Fruit fly (Drosophila melanogaster) whole organism, embryonic: ENCODE measurements around the gene CG13482.
A peak's percentile ranks its signal among the peaks of the same experiment; 100 is the strongest.

ENCODE experiments used
- Atf6 ChIP-seq: fragments of 200-800 bp; sonication (Bioruptor generic); IDR thresholded peaks from 2 replicates; pipeline ENCODE4 v1.3.6; 2022; ENCODE audit warnings: missing biosample characterization, missing genetic modification characterization
- BEAF-32 ChIP-seq: fragments of 200-800 bp; sonication (Bioruptor generic); optimal IDR thresholded peaks from 3 replicates; lab custom pipeline; 2017; ENCODE audit warnings: missing biosample characterization, missing genetic modification characterization, mild to moderate bottlenecking, moderate library complexity, missing genetic modification reagents
- Bdp1 ChIP-seq: fragments of 200-800 bp; sonication (Bioruptor generic); optimal IDR thresholded peaks from 3 replicates; lab custom pipeline; 2016; ENCODE audit warnings: missing biosample characterization, missing genetic modification characterization
- CG10462 ChIP-seq: fragments of 200-800 bp; sonication (Bioruptor generic); optimal IDR thresholded peaks from 2 replicates; lab custom pipeline; 2016; ENCODE audit warnings: missing biosample characterization, missing genetic modification characterization
- CG10979 ChIP-seq: fragments of 200-800 bp; sonication (Bioruptor generic); optimal IDR thresholded peaks from 2 replicates; lab custom pipeline; 2018; ENCODE audit warnings: missing biosample characterization, mild to moderate bottlenecking, missing genetic modification characterization, moderate library complexity
- CG11695 ChIP-seq: fragments of 200-800 bp; sonication (Bioruptor generic); IDR thresholded peaks from 3 replicates; pipeline ENCODE4 v1.3.6; 2022; ENCODE audit warnings: missing biosample characterization, missing genetic modification characterization
- CG11723 ChIP-seq: fragments of 200-800 bp; sonication (Bioruptor generic); optimal IDR thresholded peaks from 2 replicates; lab custom pipeline; 2017; ENCODE audit warnings: missing biosample characterization, mild to moderate bottlenecking, missing genetic modification characterization
- CG12155 ChIP-seq: fragments of 200-800 bp; sonication (Bioruptor generic); optimal IDR thresholded peaks from 3 replicates; lab custom pipeline; 2016; ENCODE audit warnings: missing biosample characterization, missing genetic modification characterization
- CG15073 ChIP-seq: fragments of 200-800 bp; sonication (Bioruptor generic); optimal IDR thresholded peaks from 2 replicates; lab custom pipeline; 2016; ENCODE audit warnings: missing biosample characterization, missing genetic modification characterization
- CG1832 ChIP-seq: fragments of 200-800 bp; sonication (Bioruptor generic); optimal IDR thresholded peaks from 2 replicates; lab custom pipeline; 2017; ENCODE audit warnings: missing biosample characterization, mild to moderate bottlenecking, missing genetic modification characterization, inconsistent platforms
- CG4854 ChIP-seq: fragments of 200-800 bp; sonication (Bioruptor generic); optimal IDR thresholded peaks from 2 replicates; lab custom pipeline; 2016; ENCODE audit warnings: missing biosample characterization, missing genetic modification characterization, inconsistent platforms
- CG6791 ChIP-seq: fragments of 200-800 bp; sonication (Bioruptor generic); IDR thresholded peaks from 3 replicates; pipeline ENCODE4 v1.3.6; 2022; ENCODE audit warnings: missing biosample characterization, missing genetic modification characterization; ENCODE audit not compliant: partially characterized antibody
- CG6813 ChIP-seq: fragments of 200-800 bp; sonication (Bioruptor generic); optimal IDR thresholded peaks from 2 replicates; lab custom pipeline; 2017; ENCODE audit warnings: missing biosample characterization, missing genetic modification characterization, mild to moderate bottlenecking, moderate library complexity, missing genetic modification reagents
- CG6854 ChIP-seq: fragments of 200-800 bp; sonication (Bioruptor generic); optimal IDR thresholded peaks from 3 replicates; lab custom pipeline; 2017; ENCODE audit warnings: missing biosample characterization, mild to moderate bottlenecking, missing genetic modification characterization
- CG8765 ChIP-seq: fragments of 200-800 bp; sonication (Bioruptor generic); IDR thresholded peaks from 2 replicates; pipeline ENCODE4 v1.3.6; 2022; ENCODE audit warnings: missing biosample characterization, missing genetic modification characterization
- D ChIP-seq, 2 experiments: fragments of 200-800 bp in 1 of 2; fragments of >200 bp in 1 of 2; sonication (Bioruptor generic) in 1 of 2; optimal IDR thresholded peaks; 2 replicates in 1 of 2; 3 replicates in 1 of 2; lab custom pipeline; 2017; ENCODE audit warnings: mild to moderate bottlenecking in 1 of 2, missing biosample characterization in 1 of 2, missing genetic modification characterization in 1 of 2, missing genetic modification reagents in 1 of 2
- Dip3 ChIP-seq: fragments of 200-800 bp; sonication (Bioruptor generic); optimal IDR thresholded peaks from 3 replicates; lab custom pipeline; 2016; ENCODE audit warnings: missing biosample characterization, missing genetic modification characterization
- Fer1 ChIP-seq: fragments of 200-800 bp; sonication (Bioruptor generic); optimal IDR thresholded peaks from 2 replicates; lab custom pipeline; 2017; ENCODE audit warnings: missing biosample characterization, mild to moderate bottlenecking, missing genetic modification characterization
- H15 ChIP-seq: fragments of 200-800 bp; sonication (Bioruptor generic); IDR thresholded peaks from 3 replicates; pipeline ENCODE4 v1.3.6; 2022; ENCODE audit warnings: missing biosample characterization, missing genetic modification characterization
- HmgZ ChIP-seq: fragments of 200-800 bp; sonication (Bioruptor generic); optimal IDR thresholded peaks from 2 replicates; lab custom pipeline; 2018; ENCODE audit warnings: missing biosample characterization, mild to moderate bottlenecking, missing genetic modification characterization
- Jarid2 ChIP-seq: fragments of 200-800 bp; sonication (Bioruptor generic); optimal IDR thresholded peaks from 3 replicates; lab custom pipeline; 2017; ENCODE audit warnings: mild to moderate bottlenecking, missing biosample characterization, missing genetic modification reagents, missing genetic modification characterization
- MTF-1 ChIP-seq: fragments of 200-800 bp; sonication (Bioruptor generic); optimal IDR thresholded peaks from 2 replicates; lab custom pipeline; 2018; ENCODE audit warnings: missing biosample characterization, mild to moderate bottlenecking, missing genetic modification characterization, borderline replicate concordance
- Ptx1 ChIP-seq: fragments of 200-800 bp; sonication (Bioruptor generic); IDR thresholded peaks from 2 replicates; pipeline ENCODE4 v1.3.6; 2022; ENCODE audit warnings: missing biosample characterization, missing genetic modification characterization
- YL-1 ChIP-seq: fragments of 200-800 bp; sonication (Bioruptor generic); optimal IDR thresholded peaks from 3 replicates; lab custom pipeline; 2017; ENCODE audit warnings: missing biosample characterization, mild to moderate bottlenecking, missing genetic modification characterization
- al ChIP-seq: fragments of 200-800 bp; sonication (Bioruptor generic); IDR thresholded peaks from 2 replicates; pipeline ENCODE4 v1.3.6; 2022; ENCODE audit warnings: missing biosample characterization, missing genetic modification characterization
- bbx ChIP-seq: fragments of 200-800 bp; sonication (Bioruptor generic); IDR thresholded peaks from 2 replicates; pipeline ENCODE4 v1.3.6; 2022; ENCODE audit warnings: missing biosample characterization, missing genetic modification characterization; ENCODE audit not compliant: partially characterized antibody
- bigmax ChIP-seq: fragments of 200-800 bp; sonication (Bioruptor generic); optimal IDR thresholded peaks from 2 replicates; lab custom pipeline; 2018; ENCODE audit warnings: missing biosample characterization, mild to moderate bottlenecking, missing genetic modification characterization
- btn ChIP-seq: fragments of 200-800 bp; sonication (Bioruptor generic); optimal IDR thresholded peaks from 2 replicates; lab custom pipeline; 2016; ENCODE audit warnings: missing biosample characterization, missing genetic modification characterization
- cad ChIP-seq: fragments of >200 bp; optimal IDR thresholded peaks from 2 replicates; lab custom pipeline; 2017; ENCODE audit warnings: missing biosample characterization, missing genetic modification characterization
- dati ChIP-seq: fragments of 200-800 bp; sonication (Bioruptor generic); IDR thresholded peaks from 2 replicates; pipeline ENCODE4 v1.3.6; 2022; ENCODE audit warnings: missing biosample characterization, missing genetic modification characterization
- ems ChIP-seq: fragments of 200-800 bp; sonication (Bioruptor generic); optimal IDR thresholded peaks from 3 replicates; lab custom pipeline; 2016; ENCODE audit warnings: missing biosample characterization, missing genetic modification characterization
- gt ChIP-seq: fragments of 200-800 bp; sonication (Bioruptor generic); IDR thresholded peaks from 2 replicates; pipeline ENCODE4 v1.3.6; 2022; ENCODE audit warnings: missing biosample characterization, missing genetic modification characterization
- hbn ChIP-seq: fragments of 200-800 bp; sonication (Bioruptor generic); IDR thresholded peaks from 2 replicates; pipeline ENCODE4 v1.3.6; 2022; ENCODE audit warnings: missing biosample characterization, missing genetic modification characterization; ENCODE audit not compliant: partially characterized antibody
- ind ChIP-seq: fragments of 200-800 bp; sonication (Bioruptor generic); optimal IDR thresholded peaks from 3 replicates; lab custom pipeline; 2016; ENCODE audit warnings: missing biosample characterization, missing genetic modification characterization
- lov ChIP-seq, 2 experiments: fragments of 200-800 bp in 1 of 2; fragments of >200 bp in 1 of 2; sonication (Bioruptor generic) in 1 of 2; IDR thresholded peaks in 1 of 2; optimal IDR thresholded peaks in 1 of 2; 2 replicates in 1 of 2; 3 replicates in 1 of 2; pipeline versions ENCODE4 v1.3.6 to Lab custom; 2017 to 2022; ENCODE audit warnings: missing biosample characterization in 1 of 2, missing genetic modification characterization in 1 of 2
- oc ChIP-seq: fragments of 200-800 bp; sonication (Bioruptor generic); optimal IDR thresholded peaks from 2 replicates; lab custom pipeline; 2018; ENCODE audit warnings: missing biosample characterization, mild to moderate bottlenecking, missing genetic modification characterization, moderate library complexity
- org-1 ChIP-seq: fragments of 200-800 bp; sonication (Bioruptor generic); optimal IDR thresholded peaks from 2 replicates; lab custom pipeline; 2017; ENCODE audit warnings: missing biosample characterization, missing genetic modification characterization
- p53 ChIP-seq: fragments of 200-800 bp; sonication (Bioruptor generic); optimal IDR thresholded peaks from 2 replicates; lab custom pipeline; 2016; ENCODE audit warnings: missing biosample characterization, missing genetic modification characterization
- pan ChIP-seq, 4 experiments: fragments of >200 bp in 3 of 4; fragments of 200-800 bp in 1 of 4; sonication (Bioruptor generic) in 1 of 4; optimal IDR thresholded peaks in 3 of 4; IDR thresholded peaks in 1 of 4; 2 replicates each; pipeline versions ENCODE4 v1.3.6 to Lab custom; 2017 to 2022; ENCODE audit warnings: missing biosample characterization in 2 of 4, missing genetic modification characterization in 2 of 4, mixed read lengths in 1 of 4
- pfk ChIP-seq: fragments of 200-800 bp; sonication (Bioruptor generic); optimal IDR thresholded peaks from 2 replicates; lab custom pipeline; 2018; ENCODE audit warnings: missing biosample characterization, mild to moderate bottlenecking, missing genetic modification characterization, moderate library complexity
- pho ChIP-seq: fragments of 200-800 bp; sonication (Bioruptor generic); optimal IDR thresholded peaks from 2 replicates; lab custom pipeline; 2016; ENCODE audit warnings: missing biosample characterization, missing genetic modification characterization
- repo ChIP-seq: fragments of 200-800 bp; sonication (Bioruptor generic); optimal IDR thresholded peaks from 2 replicates; lab custom pipeline; 2016; ENCODE audit warnings: missing biosample characterization, missing genetic modification characterization
- rib ChIP-seq: fragments of 200-800 bp; sonication (Bioruptor generic); IDR thresholded peaks from 2 replicates; pipeline ENCODE4 v1.3.6; 2022; ENCODE audit warnings: missing biosample characterization, missing genetic modification characterization
- sd ChIP-seq: fragments of 200-800 bp; sonication (Bioruptor generic); optimal IDR thresholded peaks from 3 replicates; lab custom pipeline; 2018; ENCODE audit warnings: missing biosample characterization, mild to moderate bottlenecking, missing genetic modification characterization, moderate library complexity
- sens ChIP-seq: fragments of 200-800 bp; sonication (Bioruptor generic); peaks from one replicate; lab custom pipeline; 2016; ENCODE audit warnings: missing biosample characterization, missing genetic modification characterization
- trem ChIP-seq: fragments of 200-800 bp; optimal IDR thresholded peaks from 3 replicates; lab custom pipeline; 2019; ENCODE audit warnings: missing biosample characterization, mild to moderate bottlenecking, missing genetic modification characterization, moderate library complexity
- usp ChIP-seq: fragments of >200 bp; optimal IDR thresholded peaks from 2 replicates; lab custom pipeline; 2017; ENCODE audit warnings: missing biosample characterization, missing genetic modification characterization
- z ChIP-seq: fragments of 200-800 bp; sonication (Bioruptor generic); IDR thresholded peaks from 3 replicates; pipeline ENCODE4 v1.3.6; 2022; ENCODE audit warnings: missing biosample characterization, missing genetic modification characterization

Gene CG13482

DNA sequence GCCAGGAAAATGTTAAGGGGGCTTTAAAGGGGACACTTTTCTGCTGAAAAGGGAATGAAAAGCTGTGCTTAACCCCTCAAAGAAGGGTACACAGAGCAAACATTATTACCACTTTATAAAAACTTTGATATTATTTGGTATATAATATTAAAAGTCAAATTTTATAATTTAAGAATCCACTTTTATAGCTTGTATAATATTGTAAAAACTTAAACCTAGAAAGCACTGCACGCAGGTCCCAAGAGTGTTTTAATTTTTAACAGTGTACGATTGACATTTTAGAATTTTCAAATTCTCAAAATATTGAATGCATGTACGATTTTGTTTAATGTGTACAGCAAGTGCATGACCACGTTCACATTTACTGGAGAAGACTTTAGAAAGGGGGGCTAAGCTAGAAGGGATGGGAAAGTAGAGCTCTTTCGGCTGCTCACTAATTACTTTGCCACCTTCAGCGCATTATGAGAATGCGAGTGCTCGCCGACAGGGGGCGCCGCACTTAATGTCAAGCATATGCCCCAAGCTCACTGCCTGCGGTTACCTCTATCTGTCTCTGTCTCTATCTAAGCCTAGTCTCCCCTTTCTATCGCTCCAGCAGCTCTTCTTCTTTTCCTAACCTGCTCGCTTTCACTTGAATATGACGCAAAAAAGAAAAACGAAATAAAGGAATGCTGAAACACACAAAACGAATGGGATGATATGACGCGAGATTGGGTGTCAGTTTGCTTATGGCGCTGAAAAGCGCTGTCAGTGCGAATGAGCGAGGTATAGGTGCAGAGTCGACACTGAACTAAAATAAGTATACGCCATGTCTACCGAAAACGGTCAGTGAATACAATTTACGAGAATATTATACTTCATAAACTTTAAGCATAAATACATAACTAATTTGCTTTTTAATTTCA is 30.9 kb downstream of the CG13482 start (continued):
- TF ChIP-seq pfk (GFP tag; lab: Kevin White, UChicago) (no peak), ind (GFP tag; lab: Kevin White, UChicago) (no peak), Bdp1 (GFP tag; lab: Kevin White, UChicago) (no peak), Ptx1 (no peak), CG6854 (GFP tag; lab: Kevin White, UChicago) (no peak), usp (GFP tag; lab: Kevin White, UChicago) (no peak), hbn (GFP tag; lab: Robert Waterston, UW) (no peak), org-1 (GFP tag; lab: Kevin White, UChicago) (no peak), HmgZ (tag; lab: Kevin White, UChicago) (no peak), btn (no peak), pan (optimal IDR thresholded peaks at IDR 0.05; lab: Kevin White, UChicago) (no peak), pan (GFP tag; optimal IDR thresholded peaks at IDR 0.05 in 1 of 2, IDR thresholded peaks at IDR 0.05 in 1 of 2) (peak in 1 of 2 experiments; percentile 7), repo (GFP tag; lab: Kevin White, UChicago) (no peak), CG8765 (GFP tag; lab: Robert Waterston, UW) (no peak), H15 (GFP tag; lab: Robert Waterston, UW) (no peak), CG10979 (tag; lab: Kevin White, UChicago) (peak; percentile 32), YL-1 (GFP tag; lab: Kevin White, UChicago) (no peak), CG11695 (GFP tag; lab: Robert Waterston, UW) (no peak), CG6791 (0 out of 3 replicates have a peak, but pooled peaks have one; percentile 28), z (GFP tag; lab: Robert Waterston, UW) (no peak), sens (GFP tag; lab: Kevin White, UChicago) (peak; percentile 66), gt (GFP tag; lab: Robert Waterston, UW) (no peak), rib (no peak), CG4854 (no peak), bigmax (GFP tag; lab: Kevin White, UChicago) (no peak), lov (optimal IDR thresholded peaks at IDR 0.05; lab: Kevin White, UChicago) (no peak), lov (GFP tag; IDR thresholded peaks at IDR 0.05; lab: Robert Waterston, UW) (no peak), Fer1 (GFP tag; lab: Kevin White, UChicago) (no peak), CG12155 (no peak), sd (no peak), BEAF-32 (GFP tag; lab: Kevin White, UChicago) (no peak), CG1832 (GFP tag; lab: Kevin White, UChicago) (no peak), bbx (GFP tag; lab: Robert Waterston, UW) (no peak), MTF-1 (GFP tag; lab: Kevin White, UChicago) (no peak), Jarid2 (GFP tag; lab: Kevin White, UChicago) (no peak), Atf6 (GFP tag; lab: Robert Waterston, UW) (no peak), p53 (GFP tag; lab: Kevin White, UChicago) (no peak), CG15073 (GFP tag; lab: Kevin White, UChicago) (no peak), oc (tag; lab: Kevin White, UChicago) (peak; percentile 3), trem (no peak), pho (GFP tag; lab: Kevin White, UChicago) (no peak), al (GFP tag; lab: Robert Waterston, UW) (no peak), cad (no peak), CG10462 (GFP tag; lab: Kevin White, UChicago) (no peak), dati (GFP tag; lab: Robert Waterston, UW) (no peak), CG11723 (GFP tag; lab: Kevin White, UChicago) (no peak), Dip3 (no peak), ems (no peak), D (optimal IDR thresholded peaks at IDR 0.05; lab: Kevin White, UChicago) (no peak), D (GFP tag; optimal IDR thresholded peaks at IDR 0.05; lab: Kevin White, UChicago) (peak; percentile 9), CG6813 (GFP tag; lab: Kevin White, UChicago) (peak; percentile 37)
